Worm (Caenorhabditis elegans) whole organism, L2 larva: ENCODE measurements around the gene ram-2.

Experiments
- F13H6.1 ChIP-seq: sonication (generic microtip); optimal IDR thresholded peaks from 2 replicates; lab custom pipeline; 2016; ENCODE audit warnings: missing genetic modification characterization, missing compliant biosample characterization
- ama-1 ChIP-seq: fragments of 150-350 bp; optimal IDR thresholded peaks from 2 replicates; lab custom pipeline; 2018; ENCODE audit warnings: inconsistent platforms
- blmp-1 ChIP-seq: sonication (generic microtip); optimal IDR thresholded peaks from 2 replicates; lab custom pipeline; 2017; ENCODE audit warnings: missing genetic modification characterization, mild to moderate bottlenecking, missing compliant biosample characterization, antibody characterized with exemption, moderate library complexity; ENCODE audit not compliant: insufficient read depth
- ceh-82 ChIP-seq: fragments of 150-350 bp; optimal IDR thresholded peaks from 2 replicates; lab custom pipeline; 2014; ENCODE audit warnings: missing biosample characterization, missing genetic modification characterization
- fos-1 ChIP-seq: fragments of 150-350 bp; optimal IDR thresholded peaks from 2 replicates; lab custom pipeline; 2014; ENCODE audit warnings: missing biosample characterization, missing genetic modification characterization
- lin-39 ChIP-seq: fragments of 150-350 bp; optimal IDR thresholded peaks from 2 replicates; lab custom pipeline; 2014; ENCODE audit warnings: missing biosample characterization, missing genetic modification reagents, missing genetic modification characterization
- nhr-11 ChIP-seq: fragments of 150-350 bp; optimal IDR thresholded peaks from 2 replicates; lab custom pipeline; 2014; ENCODE audit warnings: missing biosample characterization, missing genetic modification characterization
- nhr-77 ChIP-seq: fragments of 150-350 bp; optimal IDR thresholded peaks from 2 replicates; lab custom pipeline; 2014; ENCODE audit warnings: missing biosample characterization, missing genetic modification characterization
- skn-1 ChIP-seq: sonication (generic microtip); optimal IDR thresholded peaks from 2 replicates; lab custom pipeline; 2017; ENCODE audit warnings: missing biosample characterization, missing genetic modification characterization
- snpc-4 ChIP-seq: fragments of 150-350 bp; optimal IDR thresholded peaks from 2 replicates; lab custom pipeline; 2014; ENCODE audit warnings: missing biosample characterization, missing genetic modification characterization
- unc-39 ChIP-seq: fragments of 150-350 bp; optimal IDR thresholded peaks from 2 replicates; lab custom pipeline; 2014; ENCODE audit warnings: missing biosample characterization, missing genetic modification characterization
- unc-62 ChIP-seq: fragments of 150-350 bp; optimal IDR thresholded peaks from 2 replicates; lab custom pipeline; 2014; ENCODE audit warnings: missing biosample characterization, missing genetic modification reagents, missing genetic modification characterization
- ztf-11 ChIP-seq: sonication (generic microtip); optimal IDR thresholded peaks from 2 replicates; lab custom pipeline; 2017; ENCODE audit warnings: missing biosample characterization, missing genetic modification characterization
- ztf-4 ChIP-seq: fragments of 150-350 bp; optimal IDR thresholded peaks from 2 replicates; lab custom pipeline; 2014; ENCODE audit warnings: missing biosample characterization, missing genetic modification characterization

DNA sequence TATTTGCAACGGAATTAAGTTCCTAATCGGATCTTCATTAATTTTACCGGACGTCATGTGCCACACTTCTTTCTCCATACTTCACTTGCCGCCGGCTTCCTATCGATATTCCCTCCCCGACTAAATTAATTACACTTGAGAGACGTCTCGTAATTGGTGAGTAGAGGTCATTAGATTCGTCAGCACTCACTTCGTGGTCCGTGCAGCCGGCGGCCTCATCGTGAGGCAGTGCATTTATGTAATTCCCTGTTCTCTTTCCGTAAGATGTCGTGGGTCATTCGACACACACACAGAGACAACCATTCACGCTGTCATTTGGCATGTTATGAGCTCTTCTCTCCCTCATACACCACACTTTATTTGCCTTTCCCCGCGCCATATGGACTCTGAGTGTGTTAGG, 26.1 kb downstream of the ram-2 start:
- TF ChIP-seq nhr-77 (tag; lab: Kevin White, UChicago) = no peak
- TF ChIP-seq ama-1 (lab: Kevin White, UChicago) = no peak
- TF ChIP-seq skn-1 (tag; lab: Kevin White, UChicago) = no peak
- TF ChIP-seq ztf-4 (tag; lab: Kevin White, UChicago) = no peak
- no peak for TF ChIP-seq unc-39
- no peak for TF ChIP-seq nhr-11 (tag; lab: Kevin White, UChicago)
- no peak for TF ChIP-seq blmp-1
- no peak for TF ChIP-seq ztf-11 (tag; lab: Kevin White, UChicago)
- no peak for TF ChIP-seq fos-1 (tag; lab: Kevin White, UChicago)
- TF ChIP-seq unc-62 = no peak
- no peak for TF ChIP-seq ceh-82 (tag; lab: Kevin White, UChicago)
- TF ChIP-seq snpc-4 = no peak
- no peak for TF ChIP-seq lin-39 (tag; lab: Kevin White, UChicago)
- no peak for TF ChIP-seq F13H6.1 (tag; lab: Kevin White, UChicago)
